Worm (Caenorhabditis elegans) whole organism, early embryonic: ENCODE measurements around the gene srtx-1.

Source experiments
- B0310.2 ChIP-seq: sonication (generic microtip); optimal IDR thresholded peaks from 2 replicates; lab custom pipeline; 2016; ENCODE audit warnings: mild to moderate bottlenecking, missing genetic modification characterization, missing compliant biosample characterization
- F13C5.2 ChIP-seq: sonication (generic microtip); optimal IDR thresholded peaks from 2 replicates; lab custom pipeline; 2017; ENCODE audit warnings: mild to moderate bottlenecking, missing genetic modification characterization, inconsistent platforms, missing compliant biosample characterization
- aly-1 ChIP-seq: sonication (generic microtip); optimal IDR thresholded peaks from 2 replicates; lab custom pipeline; 2016; ENCODE audit warnings: missing genetic modification characterization, missing compliant biosample characterization
- ama-1 ChIP-seq: fragments of 150-350 bp; optimal IDR thresholded peaks from 2 replicates; lab custom pipeline; 2014
- ceh-13 ChIP-seq: fragments of 200-800 bp; sonication (Bioruptor generic); optimal IDR thresholded peaks from 2 replicates; lab custom pipeline; 2018; ENCODE audit warnings: mild to moderate bottlenecking, missing genetic modification characterization, missing compliant biosample characterization
- ceh-36 ChIP-seq: sonication (generic microtip); optimal IDR thresholded peaks from 2 replicates; lab custom pipeline; 2016; ENCODE audit warnings: missing genetic modification characterization, inconsistent platforms, missing compliant biosample characterization
- ets-7 ChIP-seq: sonication (generic microtip); optimal IDR thresholded peaks from 2 replicates; lab custom pipeline; 2016; ENCODE audit warnings: missing genotype, missing genetic modification characterization, missing compliant biosample characterization
- flt-1 ChIP-seq: fragments of 200-800 bp; sonication (Bioruptor generic); IDR thresholded peaks from 2 replicates; pipeline ENCODE4 v1.3.6; 2022; ENCODE audit warnings: missing genetic modification characterization, missing compliant biosample characterization
- hmbx-1 ChIP-seq: sonication (generic microtip); optimal IDR thresholded peaks from 2 replicates; lab custom pipeline; 2016; ENCODE audit warnings: mild to moderate bottlenecking, missing genetic modification characterization, missing compliant biosample characterization
- hmg-4 ChIP-seq: fragments of 200-800 bp; sonication (Bioruptor generic); optimal IDR thresholded peaks from 2 replicates; lab custom pipeline; 2018; ENCODE audit warnings: mild to moderate bottlenecking, missing genetic modification characterization, missing compliant biosample characterization
- hnd-1 ChIP-seq: sonication (generic microtip); optimal IDR thresholded peaks from 2 replicates; lab custom pipeline; 2016; ENCODE audit warnings: missing genetic modification characterization, missing compliant biosample characterization
- pes-1 ChIP-seq: fragments of 200-800 bp; sonication (Bioruptor generic); IDR thresholded peaks from 2 replicates; pipeline ENCODE4 v1.3.6; 2022; ENCODE audit warnings: missing genetic modification reagents, missing genetic modification characterization, missing compliant biosample characterization
- scrt-1 ChIP-seq: fragments of 200-800 bp; sonication (Bioruptor generic); IDR thresholded peaks from 2 replicates; pipeline ENCODE4 v1.3.6; 2022; ENCODE audit warnings: missing genetic modification characterization, missing compliant biosample characterization
- sea-1 ChIP-seq: fragments of 200-800 bp; sonication (Bioruptor generic); conservative IDR thresholded peaks from 2 replicates; pipeline ENCODE4 v1.3.6; 2022; ENCODE audit warnings: missing genetic modification characterization, missing compliant biosample characterization
- tbx-11 ChIP-seq: fragments of 200-800 bp; sonication (Bioruptor generic); IDR thresholded peaks from 2 replicates; pipeline ENCODE4 v1.3.6; 2022; ENCODE audit warnings: missing genetic modification characterization, missing compliant biosample characterization
- tbx-37 ChIP-seq: fragments of 200-800 bp; sonication (Bioruptor generic); conservative IDR thresholded peaks from 2 replicates; pipeline ENCODE4 v1.3.6; 2022; ENCODE audit warnings: missing genetic modification reagents, missing genetic modification characterization, missing compliant biosample characterization
- tra-4 ChIP-seq: sonication (generic microtip); optimal IDR thresholded peaks from 2 replicates; lab custom pipeline; 2017; ENCODE audit warnings: missing genetic modification characterization, missing compliant biosample characterization

srtx-1 gene

ce11 chrIV:7407301-7407700 lies 13.7 kb upstream of the srtx-1 start:
- TF ChIP-seq tbx-37 (GFP tag; lab: Robert Waterston, UW) (no peak), ceh-36 (tag; lab: Kevin White, UChicago) (no peak), hnd-1 (tag; lab: Kevin White, UChicago) (no peak), F13C5.2 (tag; lab: Kevin White, UChicago) (no peak), sea-1 (GFP tag; lab: Robert Waterston, UW) (no peak), aly-1 (tag; lab: Kevin White, UChicago) (no peak), scrt-1 (GFP tag; lab: Robert Waterston, UW) (no peak), ceh-13 (GFP tag; lab: Kevin White, UChicago) (no peak), tbx-11 (no peak), ama-1 (lab: Kevin White, UChicago) (no peak), pes-1 (GFP tag; lab: Robert Waterston, UW) (no peak), hmbx-1 (tag; lab: Kevin White, UChicago) (no peak), hmg-4 (GFP tag; lab: Kevin White, UChicago) (no peak), B0310.2 (tag; lab: Kevin White, UChicago) (no peak), tra-4 (tag; lab: Kevin White, UChicago) (no peak), flt-1 (GFP tag; lab: Robert Waterston, UW) (no peak), ets-7 (tag; lab: Kevin White, UChicago) (no peak)

DNA sequence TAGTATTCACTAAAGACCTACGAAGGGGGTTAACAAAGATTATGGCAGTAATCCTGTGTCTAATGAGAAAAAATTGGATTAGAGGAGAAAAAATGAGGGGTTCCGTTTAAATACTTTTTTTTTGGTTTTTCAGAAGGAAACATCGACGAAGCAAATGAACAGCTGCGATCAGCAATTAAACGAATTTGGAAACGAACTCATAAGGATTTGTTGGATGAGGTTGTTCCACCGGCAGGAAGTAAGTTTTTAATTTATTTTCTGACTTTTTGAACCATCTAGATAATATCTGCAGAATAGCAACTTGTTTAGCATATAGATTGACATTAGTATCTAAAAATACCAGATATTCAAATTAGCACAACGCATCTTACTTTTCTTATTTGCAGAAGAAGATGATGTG lies 7.4 kb upstream of the srtx-1 start:
- TF ChIP-seq scrt-1 (GFP tag; lab: Robert Waterston, UW) (no peak), pes-1 (GFP tag; lab: Robert Waterston, UW) (no peak)

DNA sequence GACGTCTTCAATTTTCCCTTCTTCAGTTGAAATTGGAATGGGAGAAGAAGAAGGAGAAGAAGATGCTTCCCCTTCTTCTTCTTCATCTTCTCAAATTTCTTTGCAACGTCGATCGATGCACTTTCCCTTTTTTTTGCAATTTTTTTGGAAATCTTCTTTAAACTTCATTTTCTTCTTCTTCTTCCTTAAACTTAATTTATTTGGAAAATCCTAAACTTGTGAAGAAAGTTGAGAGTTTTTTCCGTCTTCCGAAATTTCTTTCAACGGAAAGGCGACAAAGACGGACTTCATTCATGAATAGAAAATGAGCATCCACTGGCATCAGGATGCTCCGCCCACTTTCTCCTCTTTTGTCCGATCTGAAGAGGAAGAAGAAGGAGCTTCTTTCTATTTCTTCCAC lies 6.8 kb upstream of the srtx-1 start:
- TF ChIP-seq flt-1 (GFP tag; lab: Robert Waterston, UW) (no peak), sea-1 (GFP tag; lab: Robert Waterston, UW) (no peak), tbx-37 (GFP tag; lab: Robert Waterston, UW) (no peak), B0310.2 (tag; lab: Kevin White, UChicago) (no peak), ceh-36 (tag; lab: Kevin White, UChicago) (no peak), hnd-1 (tag; lab: Kevin White, UChicago) (no peak), ets-7 (tag; lab: Kevin White, UChicago) (no peak)

ce11 chrIV:7418818-7419217 lies 2.2 kb upstream of the srtx-1 start, which contains the start of gene B0496.6:
Gene B0496.6, plus strand, starts transcription at chrIV:7419118.
- TF ChIP-seq ama-1 (lab: Kevin White, UChicago) (no peak), scrt-1 (GFP tag; lab: Robert Waterston, UW) (no peak), tbx-11 (no peak), ets-7 (tag; lab: Kevin White, UChicago) (no peak), B0310.2 (tag; lab: Kevin White, UChicago) (no peak), ceh-36 (tag; lab: Kevin White, UChicago) (no peak), hnd-1 (tag; lab: Kevin White, UChicago) (no peak), pes-1 (GFP tag; lab: Robert Waterston, UW) (no peak), hmg-4 (GFP tag; lab: Kevin White, UChicago) (no peak), sea-1 (GFP tag; lab: Robert Waterston, UW) (no peak), F13C5.2 (tag; lab: Kevin White, UChicago) (no peak), tbx-37 (GFP tag; lab: Robert Waterston, UW) (no peak), ceh-13 (GFP tag; lab: Kevin White, UChicago) (no peak), hmbx-1 (tag; lab: Kevin White, UChicago) (no peak)

DNA sequence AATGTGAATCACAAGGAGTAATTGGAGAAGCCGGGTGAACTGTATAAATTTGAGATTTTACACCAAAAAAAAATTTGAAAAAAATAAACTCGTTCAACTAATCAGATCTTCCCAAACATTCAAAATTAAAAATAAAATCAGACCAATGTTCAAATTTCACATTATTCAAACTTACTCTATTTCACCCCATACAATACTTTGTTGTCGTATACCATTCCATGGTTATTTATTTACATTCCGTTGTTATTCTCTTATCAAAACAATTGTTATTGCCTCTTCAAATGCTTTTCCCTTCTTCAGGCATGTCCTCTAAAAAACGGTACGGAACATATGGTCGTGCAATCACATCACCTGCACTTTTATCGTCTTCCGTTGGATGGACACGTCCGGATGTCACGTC lies 3.2 kb downstream of the srtx-1 start, which contains the start of gene unc-82:
unc-82 (plus strand) TSS at position 301 of the 400 bp plus-strand sequence.
- TF ChIP-seq F13C5.2 (tag; lab: Kevin White, UChicago) (no peak), ceh-13 (GFP tag; lab: Kevin White, UChicago) (no peak), sea-1 (GFP tag; lab: Robert Waterston, UW) (no peak), tbx-37 (GFP tag; lab: Robert Waterston, UW) (no peak), aly-1 (tag; lab: Kevin White, UChicago) (no peak), hnd-1 (tag; lab: Kevin White, UChicago) (no peak), scrt-1 (GFP tag; lab: Robert Waterston, UW) (no peak), hmg-4 (GFP tag; lab: Kevin White, UChicago) (no peak), ama-1 (lab: Kevin White, UChicago) (no peak)

ce11 chrIV:7426055-7426454 lies 5.0 kb downstream of the srtx-1 start:
- no peak for TF ChIP-seq hnd-1 (tag; lab: Kevin White, UChicago)
- TF ChIP-seq tra-4 (tag; lab: Kevin White, UChicago) = no peak
- no peak for TF ChIP-seq ama-1 (lab: Kevin White, UChicago)
- TF ChIP-seq ets-7 (tag; lab: Kevin White, UChicago) = no peak
- no peak for TF ChIP-seq hmg-4 (GFP tag; lab: Kevin White, UChicago)
- TF ChIP-seq hmbx-1 (tag; lab: Kevin White, UChicago) = no peak
- TF ChIP-seq scrt-1 (GFP tag; lab: Robert Waterston, UW) = no peak
- TF ChIP-seq aly-1 (tag; lab: Kevin White, UChicago) = no peak
- no peak for TF ChIP-seq tbx-11
- no peak for TF ChIP-seq F13C5.2 (tag; lab: Kevin White, UChicago)
- TF ChIP-seq tbx-37 (GFP tag; lab: Robert Waterston, UW) = no peak
- no peak for TF ChIP-seq B0310.2 (tag; lab: Kevin White, UChicago)
- TF ChIP-seq ceh-13 (GFP tag; lab: Kevin White, UChicago) = no peak
- TF ChIP-seq flt-1 (GFP tag; lab: Robert Waterston, UW) = no peak
- no peak for TF ChIP-seq pes-1 (GFP tag; lab: Robert Waterston, UW)
- no peak for TF ChIP-seq ceh-36 (tag; lab: Kevin White, UChicago)

DNA sequence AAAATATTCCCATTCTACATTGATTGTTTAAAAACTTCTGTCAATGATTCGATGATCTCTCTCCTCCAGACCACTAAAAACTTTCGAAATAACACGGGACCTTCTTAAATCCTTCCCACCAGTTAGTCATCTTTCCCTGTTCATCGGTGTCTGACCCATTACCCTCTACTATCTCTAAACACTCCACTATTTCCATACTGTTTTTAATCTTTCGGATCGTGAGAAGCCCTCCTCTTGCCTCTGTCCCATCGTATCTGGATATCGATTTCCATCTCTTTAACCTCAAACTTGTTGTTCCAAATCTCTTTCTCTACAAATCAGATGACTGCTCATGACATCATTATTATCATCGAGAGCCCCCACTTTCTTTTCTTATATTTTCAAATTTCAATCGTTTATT lies 7.3 kb downstream of the srtx-1 start:
- TF ChIP-seq hmg-4 (GFP tag; lab: Kevin White, UChicago) (no peak), tbx-11 (no peak), flt-1 (GFP tag; lab: Robert Waterston, UW) (no peak), scrt-1 (GFP tag; lab: Robert Waterston, UW) (no peak), tbx-37 (GFP tag; lab: Robert Waterston, UW) (no peak), pes-1 (GFP tag; lab: Robert Waterston, UW) (no peak), ama-1 (lab: Kevin White, UChicago) (no peak), B0310.2 (tag; lab: Kevin White, UChicago) (no peak), aly-1 (tag; lab: Kevin White, UChicago) (no peak), tra-4 (tag; lab: Kevin White, UChicago) (no peak), ceh-36 (tag; lab: Kevin White, UChicago) (no peak), sea-1 (GFP tag; lab: Robert Waterston, UW) (no peak), hnd-1 (tag; lab: Kevin White, UChicago) (no peak), F13C5.2 (tag; lab: Kevin White, UChicago) (no peak), ceh-13 (GFP tag; lab: Kevin White, UChicago) (no peak)
